Fruit fly (Drosophila melanogaster) whole organism, embryonic: ENCODE measurements around the gene pit.
A peak's percentile ranks its signal among the peaks of the same experiment; 100 is the strongest.

ENCODE experiments used
- CG14050 ChIP-seq: fragments of 200-800 bp; sonication (Bioruptor generic); IDR thresholded peaks from 3 replicates; pipeline ENCODE4 v1.3.6; 2022; ENCODE audit warnings: missing biosample characterization, missing genetic modification characterization
- CG14667 ChIP-seq: fragments of 200-800 bp; sonication (Bioruptor generic); IDR thresholded peaks from 2 replicates; pipeline ENCODE4 v1.3.6; 2022; ENCODE audit warnings: missing biosample characterization, missing genetic modification characterization
- CG14710 ChIP-seq: fragments of 200-800 bp; sonication (Bioruptor generic); optimal IDR thresholded peaks from 3 replicates; lab custom pipeline; 2019; ENCODE audit warnings: missing biosample characterization, mild to moderate bottlenecking, missing genetic modification characterization, moderate library complexity
- CG14860 ChIP-seq: fragments of 200-800 bp; sonication (Bioruptor generic); IDR thresholded peaks from 3 replicates; pipeline ENCODE4 v1.3.6; 2022; ENCODE audit warnings: missing biosample characterization, missing genetic modification characterization; ENCODE audit not compliant: partially characterized antibody
- CG14965 ChIP-seq: fragments of 200-800 bp; sonication (Bioruptor generic); optimal IDR thresholded peaks from 2 replicates; lab custom pipeline; 2016; ENCODE audit warnings: missing biosample characterization, missing genetic modification characterization, borderline replicate concordance
- CG15601 ChIP-seq: fragments of 200-800 bp; sonication (Bioruptor generic); optimal IDR thresholded peaks from 3 replicates; lab custom pipeline; 2019; ENCODE audit warnings: missing biosample characterization, mild to moderate bottlenecking, missing genetic modification characterization, moderate library complexity
- CG15696 ChIP-seq: fragments of 200-800 bp; sonication (Bioruptor generic); optimal IDR thresholded peaks from 2 replicates; lab custom pipeline; 2019; ENCODE audit warnings: missing biosample characterization, mild to moderate bottlenecking, missing genetic modification characterization, moderate library complexity
- CG16813 ChIP-seq: fragments of 200-800 bp; sonication (Bioruptor generic); IDR thresholded peaks from 3 replicates; pipeline ENCODE4 v1.3.6; 2022; ENCODE audit warnings: missing biosample characterization, missing genetic modification characterization; ENCODE audit not compliant: partially characterized antibody
- CG1792 ChIP-seq: fragments of 200-800 bp; sonication (Bioruptor generic); optimal IDR thresholded peaks from 2 replicates; lab custom pipeline; 2016; ENCODE audit warnings: missing biosample characterization, missing genetic modification characterization
- CG1832 ChIP-seq: fragments of 200-800 bp; sonication (Bioruptor generic); optimal IDR thresholded peaks from 2 replicates; lab custom pipeline; 2017; ENCODE audit warnings: missing biosample characterization, mild to moderate bottlenecking, missing genetic modification characterization, inconsistent platforms
- CG30431 ChIP-seq: fragments of 200-800 bp; sonication (Bioruptor generic); optimal IDR thresholded peaks from 2 replicates; lab custom pipeline; 2017; ENCODE audit warnings: missing biosample characterization, missing genetic modification characterization
- CG32532 ChIP-seq: fragments of 200-800 bp; sonication (Bioruptor generic); IDR thresholded peaks from 2 replicates; pipeline ENCODE4 v1.3.6; 2022; ENCODE audit warnings: missing biosample characterization, missing genetic modification characterization
- CG42726 ChIP-seq: fragments of 200-800 bp; sonication (Bioruptor generic); IDR thresholded peaks from 2 replicates; pipeline ENCODE4 v1.3.6; 2022; ENCODE audit warnings: missing biosample characterization, missing genetic modification characterization; ENCODE audit not compliant: partially characterized antibody
- CG4424 ChIP-seq: fragments of 200-800 bp; sonication (Bioruptor generic); optimal IDR thresholded peaks from 3 replicates; lab custom pipeline; 2016; ENCODE audit warnings: missing biosample characterization, missing genetic modification characterization
- CG6272 ChIP-seq: fragments of 200-800 bp; sonication (Bioruptor generic); IDR thresholded peaks from 2 replicates; pipeline ENCODE4 v1.3.6; 2022; ENCODE audit warnings: missing biosample characterization, missing genetic modification characterization
- CG6689 ChIP-seq: fragments of 200-800 bp; sonication (Bioruptor generic); IDR thresholded peaks from 2 replicates; pipeline ENCODE4 v1.3.6; 2022; ENCODE audit warnings: missing biosample characterization, missing genetic modification characterization
- CG6791 ChIP-seq: fragments of 200-800 bp; sonication (Bioruptor generic); IDR thresholded peaks from 3 replicates; pipeline ENCODE4 v1.3.6; 2022; ENCODE audit warnings: missing biosample characterization, missing genetic modification characterization; ENCODE audit not compliant: partially characterized antibody
- CG8765 ChIP-seq: fragments of 200-800 bp; sonication (Bioruptor generic); IDR thresholded peaks from 2 replicates; pipeline ENCODE4 v1.3.6; 2022; ENCODE audit warnings: missing biosample characterization, missing genetic modification characterization
- CG9932 ChIP-seq: fragments of 200-800 bp; sonication (Bioruptor generic); IDR thresholded peaks from 2 replicates; pipeline ENCODE4 v1.3.6; 2022; ENCODE audit warnings: missing biosample characterization, missing genetic modification characterization
- D19A ChIP-seq: fragments of 200-800 bp; optimal IDR thresholded peaks from 3 replicates; lab custom pipeline; 2019; ENCODE audit warnings: missing biosample characterization, mild to moderate bottlenecking, missing genetic modification characterization, moderate library complexity
- Dek ChIP-seq: fragments of 200-800 bp; sonication (Bioruptor generic); optimal IDR thresholded peaks from 3 replicates; lab custom pipeline; 2019; ENCODE audit warnings: missing biosample characterization, mild to moderate bottlenecking, missing genetic modification characterization, moderate library complexity
- Dll ChIP-seq: fragments of 200-800 bp; sonication (Bioruptor generic); IDR thresholded peaks from 4 replicates; pipeline ENCODE4 v1.3.6; 2022; ENCODE audit warnings: missing biosample characterization, missing genetic modification characterization; ENCODE audit not compliant: partially characterized antibody
- Jarid2 ChIP-seq: fragments of 200-800 bp; sonication (Bioruptor generic); optimal IDR thresholded peaks from 3 replicates; lab custom pipeline; 2017; ENCODE audit warnings: mild to moderate bottlenecking, missing biosample characterization, missing genetic modification reagents, missing genetic modification characterization
- Kr ChIP-seq: fragments of 200-800 bp; sonication (Bioruptor generic); optimal IDR thresholded peaks from 2 replicates; lab custom pipeline; 2017; ENCODE audit warnings: missing biosample characterization, mild to moderate bottlenecking, missing genetic modification characterization
- Lpt ChIP-seq: fragments of >200 bp; optimal IDR thresholded peaks from 2 replicates; lab custom pipeline; 2018; ENCODE audit warnings: missing biosample characterization, missing genetic modification characterization
- Six4 ChIP-seq: fragments of 200-800 bp; sonication (Bioruptor generic); optimal IDR thresholded peaks from 2 replicates; lab custom pipeline; 2016; ENCODE audit warnings: missing biosample characterization, missing genetic modification characterization
- Taf1 ChIP-seq: fragments of 200-800 bp; sonication (Bioruptor generic); IDR thresholded peaks from 2 replicates; pipeline ENCODE4 v1.3.6; 2022; ENCODE audit warnings: missing biosample characterization, missing genetic modification characterization
- Xrp1 ChIP-seq: fragments of 200-800 bp; sonication (Bioruptor generic); IDR thresholded peaks from 2 replicates; pipeline ENCODE4 v1.3.6; 2022; ENCODE audit warnings: missing biosample characterization, missing genetic modification characterization
- aop ChIP-seq: fragments of 200-800 bp; sonication (Bioruptor generic); IDR thresholded peaks from 2 replicates; pipeline ENCODE4 v1.3.6; 2022; ENCODE audit warnings: missing biosample characterization, missing genetic modification characterization
- ash1 ChIP-seq: fragments of 200-800 bp; sonication (Bioruptor generic); optimal IDR thresholded peaks from 2 replicates; lab custom pipeline; 2018; ENCODE audit warnings: missing biosample characterization, mild to moderate bottlenecking, missing genetic modification characterization
- br ChIP-seq: fragments of >200 bp; optimal IDR thresholded peaks from 2 replicates; lab custom pipeline; 2017
- caup ChIP-seq: fragments of 200-800 bp; sonication (Bioruptor generic); optimal IDR thresholded peaks from 3 replicates; lab custom pipeline; 2017; ENCODE audit warnings: missing biosample characterization, mild to moderate bottlenecking, missing genetic modification characterization, moderate library complexity; ENCODE audit not compliant: severe bottlenecking
- chn ChIP-seq: fragments of 200-800 bp; sonication (Bioruptor generic); optimal IDR thresholded peaks from 2 replicates; lab custom pipeline; 2016; ENCODE audit warnings: missing biosample characterization, missing genetic modification characterization
- corto ChIP-seq: fragments of 200-800 bp; sonication (Bioruptor generic); optimal IDR thresholded peaks from 2 replicates; lab custom pipeline; 2016; ENCODE audit warnings: missing biosample characterization, mild to moderate bottlenecking, missing genetic modification characterization, moderate library complexity
- croc ChIP-seq: fragments of 200-800 bp; sonication (Bioruptor generic); conservative IDR thresholded peaks from 3 replicates; pipeline ENCODE4 v1.3.6; 2022; ENCODE audit warnings: missing biosample characterization, missing genetic modification characterization
- da ChIP-seq: fragments of 200-800 bp; sonication (Bioruptor generic); optimal IDR thresholded peaks from 2 replicates; lab custom pipeline; 2016; ENCODE audit warnings: missing biosample characterization, missing genetic modification characterization
- dan ChIP-seq: fragments of 200-800 bp; sonication (Bioruptor generic); IDR thresholded peaks from 2 replicates; pipeline ENCODE4 v1.3.6; 2022; ENCODE audit warnings: missing biosample characterization, missing genetic modification characterization
- dm ChIP-seq: fragments of 200-800 bp; sonication (Bioruptor generic); optimal IDR thresholded peaks from 3 replicates; lab custom pipeline; 2016; ENCODE audit warnings: missing biosample characterization, missing genetic modification characterization
- ind ChIP-seq: fragments of 200-800 bp; sonication (Bioruptor generic); optimal IDR thresholded peaks from 3 replicates; lab custom pipeline; 2016; ENCODE audit warnings: missing biosample characterization, missing genetic modification characterization
- jing ChIP-seq: fragments of 200-800 bp; sonication (Bioruptor generic); optimal IDR thresholded peaks from 2 replicates; lab custom pipeline; 2018; ENCODE audit warnings: missing biosample characterization, mild to moderate bottlenecking, missing genetic modification characterization
- klu ChIP-seq: fragments of 200-800 bp; sonication (Bioruptor generic); IDR thresholded peaks from 2 replicates; pipeline ENCODE4 v1.3.6; 2022; ENCODE audit warnings: missing biosample characterization, missing genetic modification characterization
- maf-S ChIP-seq: fragments of 200-800 bp; sonication (Bioruptor generic); optimal IDR thresholded peaks from 2 replicates; lab custom pipeline; 2016; ENCODE audit warnings: missing biosample characterization, missing genetic modification characterization
- mirr ChIP-seq: fragments of 200-800 bp; sonication (Bioruptor generic); optimal IDR thresholded peaks from 3 replicates; lab custom pipeline; 2018; ENCODE audit warnings: missing biosample characterization, mild to moderate bottlenecking, missing genetic modification characterization
- nerfin-2 ChIP-seq: fragments of 200-800 bp; sonication (Bioruptor generic); IDR thresholded peaks from 2 replicates; pipeline ENCODE4 v1.3.6; 2022; ENCODE audit warnings: missing biosample characterization, missing genetic modification characterization; ENCODE audit not compliant: partially characterized antibody
- psq ChIP-seq: fragments of 200-800 bp; sonication (Bioruptor generic); optimal IDR thresholded peaks from 2 replicates; lab custom pipeline; 2017; ENCODE audit warnings: missing biosample characterization, missing genetic modification characterization
- sisA ChIP-seq: fragments of 200-800 bp; sonication (Bioruptor generic); IDR thresholded peaks from 2 replicates; pipeline ENCODE4 v1.3.6; 2022; ENCODE audit warnings: missing biosample characterization, missing genetic modification characterization
- trh ChIP-seq: fragments of 200-800 bp; sonication (Bioruptor generic); optimal IDR thresholded peaks from 2 replicates; lab custom pipeline; 2016; ENCODE audit warnings: missing biosample characterization, missing genetic modification characterization
- wek ChIP-seq: fragments of 200-800 bp; sonication (Bioruptor generic); optimal IDR thresholded peaks from 3 replicates; lab custom pipeline; 2018; ENCODE audit warnings: missing biosample characterization, mild to moderate bottlenecking, missing genetic modification characterization, moderate library complexity
- yki ChIP-seq: fragments of >200 bp; optimal IDR thresholded peaks from 3 replicates; lab custom pipeline; 2018

pit gene

dm6 chr3R:22026922-22027742, 7.0 kb upstream of the pit start, which contains the start of the genes Cchl and ND-42 (continued):
- TF ChIP-seq klu (GFP tag; lab: Robert Waterston, UW) (peak; percentile 75; the same call in 1 of the 2 replicates), CG15601 (peak; percentile 61), sisA (peak; percentile 64; the same call in 1 of the 2 replicates), CG30431 (GFP tag; lab: Kevin White, UChicago) (peak; percentile 67), CG16813 (peak; percentile 60; the same call in 2 of the 3 replicates), CG4424 (peak; percentile 84), dan (GFP tag; lab: Robert Waterston, UW) (no peak), CG6689 (GFP tag; lab: Robert Waterston, UW) (peak; percentile 77), maf-S (GFP tag; lab: Kevin White, UChicago) (no peak), jing (GFP tag; lab: Kevin White, UChicago) (no peak), dm (GFP tag; lab: Kevin White, UChicago) (peak; percentile 78), CG1832 (no peak), croc (GFP tag; lab: Robert Waterston, UW) (peak; percentile 58; the same call in 2 of the 3 replicates), CG1792 (peak; percentile 54), nerfin-2 (GFP tag; lab: Robert Waterston, UW) (no peak), CG14667 (peak; percentile 53), wek (GFP tag; lab: Kevin White, UChicago) (peak; percentile 4), Xrp1 (GFP tag; lab: Robert Waterston, UW) (peak; percentile 76), CG8765 (GFP tag; lab: Robert Waterston, UW) (peak; percentile 71), yki (lab: Kevin White, UChicago) (no peak), Kr (no peak), Six4 (GFP tag; lab: Kevin White, UChicago) (peak; percentile 73), caup (GFP tag; lab: Kevin White, UChicago) (peak; percentile 75), Jarid2 (GFP tag; lab: Kevin White, UChicago) (no peak), CG15696 (tag; lab: Kevin White, UChicago) (peak; percentile 79), CG42726 (GFP tag; lab: Robert Waterston, UW) (no peak), CG14050 (peak; percentile 30; the same call in 2 of the 3 replicates), mirr (GFP tag; lab: Kevin White, UChicago) (no peak), CG32532 (GFP tag; lab: Robert Waterston, UW) (peak; percentile 73), Dek (tag; lab: Kevin White, UChicago) (peak; percentile 76), da (GFP tag; lab: Kevin White, UChicago) (peak; percentile 2), Lpt (no peak), ash1 (no peak), CG14965 (GFP tag; lab: Kevin White, UChicago) (no peak), CG6791 (GFP tag; lab: Robert Waterston, UW) (peak; percentile 37; the same call in 1 of the 3 replicates), D19A (tag; lab: Kevin White, UChicago) (no peak), CG6272 (peak; percentile 77), psq (peak; percentile 65), br (no peak), CG9932 (peak; percentile 81; the same call in 1 of the 2 replicates), aop (GFP tag; lab: Robert Waterston, UW) (no peak; the same call in 1 of the 2 replicates), trh (GFP tag; lab: Kevin White, UChicago) (peak; percentile 64), ind (GFP tag; lab: Kevin White, UChicago) (peak; percentile 85), CG14860 (GFP tag; lab: Robert Waterston, UW) (peak; percentile 55; the same call in 1 of the 3 replicates), CG14710 (tag; lab: Kevin White, UChicago) (peak; percentile 90), Dll (GFP tag; lab: Robert Waterston, UW) (peak; percentile 81), corto (GFP tag; lab: Kevin White, UChicago) (peak; percentile 71), Taf1 (GFP tag; lab: Robert Waterston, UW) (no peak; the same call in 1 of the 2 replicates), chn (GFP tag; lab: Kevin White, UChicago) (peak; percentile 81)
